Worm (Caenorhabditis elegans): ENCODE results near the gene pqn-31.

- no peak for TF ChIP-seq tra-4 (tag; optimal IDR thresholded peaks at IDR 0.05)
- no peak for TF ChIP-seq sea-1 (GFP tag; conservative IDR thresholded peaks at IDR 0.05)
- TF ChIP-seq ets-7 (tag; optimal IDR thresholded peaks at IDR 0.05): no peak
Measured at ce11 chrV:9109281-9109680, at the start of gene pqn-31.

Measured in whole organism, early embryonic.